Fruit fly (Drosophila melanogaster): ENCODE data around the gene app.

app gene

DNA sequence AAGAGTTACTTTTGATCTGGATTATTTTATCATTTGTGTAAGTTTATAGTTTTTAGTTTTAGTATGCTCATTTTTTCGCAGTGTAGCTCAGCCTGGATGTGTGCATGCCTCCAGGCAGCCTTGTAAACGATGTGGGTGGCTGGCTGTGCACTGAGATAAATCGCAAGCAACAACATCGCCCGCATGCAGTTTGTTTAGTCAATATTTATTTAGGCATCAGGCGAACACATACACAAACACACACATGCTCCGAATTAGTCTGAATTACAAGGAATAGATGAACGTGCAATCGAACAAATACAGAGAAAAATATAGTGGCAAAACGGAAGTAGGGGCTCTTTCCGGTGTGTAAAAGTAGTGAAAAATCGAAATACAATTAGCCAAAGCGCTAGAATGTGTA is 103.6 kb downstream of the app start (continued):
- TF ChIP-seq Ptx1 (GFP tag; IDR thresholded peaks at IDR 0.05) = peak; percentile 36; the same call in 1 of the 2 replicates
- no peak for TF ChIP-seq prd (optimal IDR thresholded peaks at IDR 0.05)
- TF ChIP-seq prd (GFP tag; IDR thresholded peaks at IDR 0.05) = 0 out of 3 replicates have a peak, but pooled peaks have one; percentile 22
- no peak for TF ChIP-seq Sin3A (optimal IDR thresholded peaks at IDR 0.05)
- no peak for TF ChIP-seq pzg (GFP tag; optimal IDR thresholded peaks at IDR 0.05)
- TF ChIP-seq HLH3B (GFP tag; IDR thresholded peaks at IDR 0.05) = 0 out of 2 replicates have a peak, but pooled peaks have one; percentile 44
- TF ChIP-seq CG10543 (GFP tag; optimal IDR thresholded peaks at IDR 0.05) = no peak
- TF ChIP-seq Med (GFP tag) = peak; percentile 49
- 0 out of 2 replicates have a peak, but pooled peaks have one; percentile 4 for TF ChIP-seq CG14441 (GFP tag; IDR thresholded peaks at IDR 0.05)
- peak; percentile 38 for TF ChIP-seq ssp (GFP tag; IDR thresholded peaks at IDR 0.05)
- no peak for TF ChIP-seq CG4424 (GFP tag; optimal IDR thresholded peaks at IDR 0.05)
- TF ChIP-seq MTF-1 (GFP tag; optimal IDR thresholded peaks at IDR 0.05; ENCODE audit: borderline replicate concordance) = no peak
- peak; percentile 41 for TF ChIP-seq nmo (GFP tag; optimal IDR thresholded peaks at IDR 0.05)
- TF ChIP-seq z (GFP tag; IDR thresholded peaks at IDR 0.05) = 0 out of 3 replicates have a peak, but pooled peaks have one; percentile 33
- peak; percentile 68 for TF ChIP-seq sens (GFP tag)

DNA sequence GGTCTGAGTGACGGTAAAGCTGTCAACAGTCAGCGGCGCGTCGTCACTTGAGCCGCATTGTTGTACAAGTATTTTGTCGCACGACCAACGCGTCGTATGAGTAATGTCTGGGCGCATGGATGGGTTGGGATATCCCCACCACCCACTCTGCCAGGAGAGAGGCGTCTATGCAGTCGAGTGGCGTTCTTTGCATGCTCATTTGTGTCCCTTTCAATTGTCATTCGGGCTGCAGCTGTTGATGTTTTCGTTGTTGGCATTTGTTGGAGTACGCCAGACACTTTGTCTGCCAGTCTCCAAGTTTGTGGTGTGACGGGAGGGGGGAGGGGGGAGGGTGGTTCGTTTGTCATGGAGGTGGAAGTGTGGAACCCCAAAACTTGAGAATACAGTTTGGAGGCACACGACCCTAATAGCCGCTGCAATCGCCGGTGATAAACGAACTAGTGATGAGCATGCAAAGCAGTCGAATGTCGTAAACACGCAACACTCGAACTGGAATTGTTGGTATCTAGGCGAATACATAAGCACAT is 104.4 kb downstream of the app start:
- peak; percentile 56 for TF ChIP-seq Hr39 (optimal IDR thresholded peaks at IDR 0.05)
- TF ChIP-seq CG15601 (tag; optimal IDR thresholded peaks at IDR 0.05) = peak; percentile 37
- no peak for TF ChIP-seq cas (GFP tag; IDR thresholded peaks at IDR 0.05)
- no peak for TF ChIP-seq CG11696 (GFP tag; IDR thresholded peaks at IDR 0.05)
- TF ChIP-seq crol (GFP tag; IDR thresholded peaks at IDR 0.05) = peak; percentile 66
- no peak for TF ChIP-seq Mad (GFP tag; optimal IDR thresholded peaks at IDR 0.05)
- TF ChIP-seq Med (GFP tag) = peak; percentile 83
- peak; percentile 16 for TF ChIP-seq kni (GFP tag; optimal IDR thresholded peaks at IDR 0.05)
- TF ChIP-seq cato (GFP tag; optimal IDR thresholded peaks at IDR 0.05; ENCODE audit: borderline replicate concordance) = no peak
- 0 out of 3 replicates have a peak, but pooled peaks have one; percentile 36 for TF ChIP-seq CG11560 (tag; IDR thresholded peaks at IDR 0.05)
- TF ChIP-seq chinmo (GFP tag; IDR thresholded peaks at IDR 0.05; ENCODE audit: partially characterized antibody) = 0 out of 4 replicates have a peak, but pooled peaks have one; percentile 70
- peak; percentile 28; the same call in 1 of the 2 replicates for TF ChIP-seq tna (GFP tag; IDR thresholded peaks at IDR 0.05; ENCODE audit: partially characterized antibody)
- peak; percentile 53 for TF ChIP-seq cwo (GFP tag; optimal IDR thresholded peaks at IDR 0.05)
- peak; percentile 13; the same call in 1 of the 2 replicates for TF ChIP-seq Rfx (GFP tag; IDR thresholded peaks at IDR 0.05)
- TF ChIP-seq so (GFP tag; IDR thresholded peaks at IDR 0.05) = 0 out of 3 replicates have a peak, but pooled peaks have one; percentile 3
- TF ChIP-seq CG16813 (GFP tag; IDR thresholded peaks at IDR 0.05; ENCODE audit: partially characterized antibody) = 0 out of 3 replicates have a peak, but pooled peaks have one; percentile 13
- TF ChIP-seq sima (GFP tag; optimal IDR thresholded peaks at IDR 0.05) = no peak
- peak; percentile 71 for TF ChIP-seq Ets65A (GFP tag)

Data from whole organism, embryonic.